Fruit fly (Drosophila melanogaster) whole organism, embryonic: ENCODE data around the gene Spc25.
A peak's percentile ranks its signal among the peaks of the same experiment; 100 is the strongest.

Source experiments
- ATbp ChIP-seq: fragments of 200-800 bp; sonication (Bioruptor generic); optimal IDR thresholded peaks from 2 replicates; lab custom pipeline; 2017; ENCODE audit warnings: missing biosample characterization, mild to moderate bottlenecking, missing genetic modification characterization, missing genetic modification reagents
- Atf3 ChIP-seq: fragments of 200-800 bp; sonication (Bioruptor generic); optimal IDR thresholded peaks from 3 replicates; lab custom pipeline; 2016; ENCODE audit warnings: missing biosample characterization, missing genetic modification characterization
- CG10462 ChIP-seq: fragments of 200-800 bp; sonication (Bioruptor generic); optimal IDR thresholded peaks from 2 replicates; lab custom pipeline; 2016; ENCODE audit warnings: missing biosample characterization, missing genetic modification characterization
- CG10979 ChIP-seq: fragments of 200-800 bp; sonication (Bioruptor generic); optimal IDR thresholded peaks from 2 replicates; lab custom pipeline; 2018; ENCODE audit warnings: missing biosample characterization, mild to moderate bottlenecking, missing genetic modification characterization, moderate library complexity
- CG11560 ChIP-seq: fragments of 200-800 bp; sonication (Bioruptor generic); IDR thresholded peaks from 3 replicates; pipeline ENCODE4 v1.3.6; 2022; ENCODE audit warnings: missing biosample characterization, missing genetic modification characterization
- CG12219 ChIP-seq: fragments of 200-800 bp; sonication (Bioruptor generic); optimal IDR thresholded peaks from 3 replicates; lab custom pipeline; 2018; ENCODE audit warnings: missing biosample characterization, mild to moderate bottlenecking, missing genetic modification characterization
- CG13287 ChIP-seq: fragments of 200-800 bp; sonication (Bioruptor generic); IDR thresholded peaks from 2 replicates; pipeline ENCODE4 v1.3.6; 2022; ENCODE audit warnings: missing biosample characterization, missing genetic modification characterization; ENCODE audit not compliant: partially characterized antibody
- CG13894 ChIP-seq: fragments of 200-800 bp; sonication (Bioruptor generic); optimal IDR thresholded peaks from 3 replicates; lab custom pipeline; 2018; ENCODE audit warnings: missing biosample characterization, mild to moderate bottlenecking, missing genetic modification characterization, moderate library complexity
- CG14667 ChIP-seq: fragments of 200-800 bp; sonication (Bioruptor generic); IDR thresholded peaks from 2 replicates; pipeline ENCODE4 v1.3.6; 2022; ENCODE audit warnings: missing biosample characterization, missing genetic modification characterization
- CG15601 ChIP-seq: fragments of 200-800 bp; sonication (Bioruptor generic); optimal IDR thresholded peaks from 3 replicates; lab custom pipeline; 2019; ENCODE audit warnings: missing biosample characterization, mild to moderate bottlenecking, missing genetic modification characterization, moderate library complexity
- CG17328 ChIP-seq: fragments of 200-800 bp; sonication (Bioruptor generic); IDR thresholded peaks from 2 replicates; pipeline ENCODE4 v1.3.6; 2022; ENCODE audit warnings: missing biosample characterization, missing genetic modification characterization
- CG17359 ChIP-seq: fragments of 200-800 bp; sonication (Bioruptor generic); optimal IDR thresholded peaks from 3 replicates; lab custom pipeline; 2018; ENCODE audit warnings: missing biosample characterization, mild to moderate bottlenecking, missing genetic modification characterization, moderate library complexity
- CG17802 ChIP-seq: fragments of 200-800 bp; sonication (Bioruptor generic); optimal IDR thresholded peaks from 2 replicates; lab custom pipeline; 2018; ENCODE audit warnings: missing biosample characterization, mild to moderate bottlenecking, missing genetic modification characterization, moderate library complexity
- CG18262 ChIP-seq: fragments of 200-800 bp; optimal IDR thresholded peaks from 3 replicates; lab custom pipeline; 2019; ENCODE audit warnings: missing biosample characterization, mild to moderate bottlenecking, missing genetic modification characterization, moderate library complexity
- CG2129 ChIP-seq: fragments of 200-800 bp; sonication (Bioruptor generic); IDR thresholded peaks from 2 replicates; pipeline ENCODE4 v1.3.6; 2022; ENCODE audit warnings: missing biosample characterization, missing genetic modification characterization; ENCODE audit not compliant: partially characterized antibody
- CG2678 ChIP-seq: fragments of 200-800 bp; sonication (Bioruptor generic); optimal IDR thresholded peaks from 3 replicates; lab custom pipeline; 2019; ENCODE audit warnings: missing biosample characterization, mild to moderate bottlenecking, missing genetic modification characterization, moderate library complexity
- CG31365 ChIP-seq: fragments of 200-800 bp; sonication (Bioruptor generic); optimal IDR thresholded peaks from 2 replicates; lab custom pipeline; 2018; ENCODE audit warnings: missing biosample characterization, mild to moderate bottlenecking, missing genetic modification characterization
- CG32772 ChIP-seq: fragments of 200-800 bp; sonication (Bioruptor generic); IDR thresholded peaks from 2 replicates; pipeline ENCODE4 v1.3.6; 2022; ENCODE audit warnings: missing biosample characterization, missing genetic modification characterization
- CG34224 ChIP-seq: fragments of 200-800 bp; sonication (Bioruptor generic); IDR thresholded peaks from 3 replicates; pipeline ENCODE4 v1.3.6; 2022; ENCODE audit warnings: missing biosample characterization, missing genetic modification characterization; ENCODE audit not compliant: partially characterized antibody
- CG3838 ChIP-seq: fragments of 200-800 bp; sonication (Bioruptor generic); optimal IDR thresholded peaks from 3 replicates; lab custom pipeline; 2016; ENCODE audit warnings: missing biosample characterization, missing genetic modification characterization
- CG42726 ChIP-seq: fragments of 200-800 bp; sonication (Bioruptor generic); IDR thresholded peaks from 2 replicates; pipeline ENCODE4 v1.3.6; 2022; ENCODE audit warnings: missing biosample characterization, missing genetic modification characterization; ENCODE audit not compliant: partially characterized antibody
- CG8290 ChIP-seq, 3 experiments: fragments of 200-800 bp; sonication (Bioruptor generic); optimal IDR thresholded peaks; 2 replicates each; lab custom pipeline; 2016 to 2019; ENCODE audit warnings: missing biosample characterization in 3 of 3, missing genetic modification characterization in 3 of 3, mild to moderate bottlenecking in 2 of 3, moderate library complexity in 1 of 3
- CG9797 ChIP-seq: fragments of 200-800 bp; sonication (Bioruptor generic); optimal IDR thresholded peaks from 3 replicates; lab custom pipeline; 2018; ENCODE audit warnings: missing biosample characterization, mild to moderate bottlenecking, missing genetic modification characterization
- CG9817 ChIP-seq: fragments of 200-800 bp; sonication (Bioruptor generic); optimal IDR thresholded peaks from 2 replicates; lab custom pipeline; 2018; ENCODE audit warnings: missing biosample characterization, mild to moderate bottlenecking, missing genetic modification characterization, moderate library complexity
- CG9876 ChIP-seq: fragments of 200-800 bp; sonication (Bioruptor generic); optimal IDR thresholded peaks from 2 replicates; lab custom pipeline; 2016; ENCODE audit warnings: missing biosample characterization, missing genetic modification characterization
- Camta ChIP-seq: fragments of 200-800 bp; sonication (Bioruptor generic); optimal IDR thresholded peaks from 2 replicates; lab custom pipeline; 2016; ENCODE audit warnings: missing biosample characterization, missing genetic modification characterization
- D ChIP-seq, 2 experiments: fragments of 200-800 bp in 1 of 2; fragments of >200 bp in 1 of 2; sonication (Bioruptor generic) in 1 of 2; optimal IDR thresholded peaks; 2 replicates in 1 of 2; 3 replicates in 1 of 2; lab custom pipeline; 2017; ENCODE audit warnings: mild to moderate bottlenecking in 1 of 2, missing biosample characterization in 1 of 2, missing genetic modification characterization in 1 of 2, missing genetic modification reagents in 1 of 2
- Dip3 ChIP-seq: fragments of 200-800 bp; sonication (Bioruptor generic); optimal IDR thresholded peaks from 3 replicates; lab custom pipeline; 2016; ENCODE audit warnings: missing biosample characterization, missing genetic modification characterization
- E2f2 ChIP-seq: fragments of 200-800 bp; sonication (Bioruptor generic); IDR thresholded peaks from 2 replicates; pipeline ENCODE4 v1.3.6; 2022; ENCODE audit warnings: missing biosample characterization, missing genetic modification characterization
- HLH3B ChIP-seq: fragments of 200-800 bp; sonication (Bioruptor generic); IDR thresholded peaks from 2 replicates; pipeline ENCODE4 v1.3.6; 2022; ENCODE audit warnings: missing biosample characterization, missing genetic modification characterization
- Hey ChIP-seq: fragments of 200-800 bp; sonication (Bioruptor generic); optimal IDR thresholded peaks from 3 replicates; lab custom pipeline; 2018; ENCODE audit warnings: missing biosample characterization, mild to moderate bottlenecking, missing genetic modification characterization
- Hr3 ChIP-seq: fragments of 200-800 bp; sonication (Bioruptor generic); optimal IDR thresholded peaks from 3 replicates; lab custom pipeline; 2016; ENCODE audit warnings: missing biosample characterization, missing genetic modification characterization
- Optix ChIP-seq: fragments of 200-800 bp; sonication (Bioruptor generic); IDR thresholded peaks from 3 replicates; pipeline ENCODE4 v1.3.6; 2022; ENCODE audit warnings: missing biosample characterization, missing genetic modification characterization
- Taf1 ChIP-seq: fragments of 200-800 bp; sonication (Bioruptor generic); IDR thresholded peaks from 2 replicates; pipeline ENCODE4 v1.3.6; 2022; ENCODE audit warnings: missing biosample characterization, missing genetic modification characterization
- abd-A ChIP-seq: fragments of 200-800 bp; sonication (Bioruptor generic); optimal IDR thresholded peaks from 3 replicates; lab custom pipeline; 2019; ENCODE audit warnings: missing biosample characterization, mild to moderate bottlenecking, missing genetic modification characterization, moderate library complexity
- dpn ChIP-seq, 2 experiments: fragments of 200-800 bp; sonication (Bioruptor generic); optimal IDR thresholded peaks; 3 replicates each; lab custom pipeline; 2016; ENCODE audit warnings: missing biosample characterization in 2 of 2, missing genetic modification characterization in 2 of 2
- en ChIP-seq: fragments of 200-800 bp; sonication (Bioruptor generic); optimal IDR thresholded peaks from 2 replicates; lab custom pipeline; 2016; ENCODE audit warnings: missing biosample characterization, missing genetic modification characterization
- gce ChIP-seq: fragments of 200-800 bp; sonication (Bioruptor generic); IDR thresholded peaks from 3 replicates; pipeline ENCODE4 v1.3.6; 2022; ENCODE audit warnings: missing biosample characterization, missing genetic modification characterization
- ham ChIP-seq: fragments of 200-800 bp; sonication (Bioruptor generic); IDR thresholded peaks from 2 replicates; pipeline ENCODE4 v1.3.6; 2022; ENCODE audit warnings: missing biosample characterization, missing genetic modification characterization
- her ChIP-seq: fragments of 200-800 bp; sonication (Bioruptor generic); optimal IDR thresholded peaks from 2 replicates; lab custom pipeline; 2016; ENCODE audit warnings: missing biosample characterization, missing genetic modification characterization
- hth ChIP-seq: fragments of >200 bp; optimal IDR thresholded peaks from 2 replicates; lab custom pipeline; 2017; ENCODE audit warnings: inconsistent platforms
- luna ChIP-seq: fragments of 200-800 bp; sonication (Bioruptor generic); optimal IDR thresholded peaks from 2 replicates; lab custom pipeline; 2016; ENCODE audit warnings: missing biosample characterization, missing genetic modification characterization
- pzg ChIP-seq: fragments of 200-800 bp; sonication (Bioruptor generic); optimal IDR thresholded peaks from 3 replicates; lab custom pipeline; 2018; ENCODE audit warnings: missing biosample characterization, mild to moderate bottlenecking, missing genetic modification characterization, moderate library complexity
- ro ChIP-seq: fragments of 200-800 bp; sonication (Bioruptor generic); IDR thresholded peaks from 2 replicates; pipeline ENCODE4 v1.3.6; 2022; ENCODE audit warnings: missing biosample characterization, missing genetic modification characterization
- slp2 ChIP-seq: fragments of 200-800 bp; sonication (Bioruptor generic); optimal IDR thresholded peaks from 2 replicates; lab custom pipeline; 2016; ENCODE audit warnings: missing biosample characterization, missing genetic modification characterization
- unpg ChIP-seq: fragments of 200-800 bp; sonication (Bioruptor generic); optimal IDR thresholded peaks from 3 replicates; lab custom pipeline; 2018; ENCODE audit warnings: missing biosample characterization, mild to moderate bottlenecking, missing genetic modification characterization, moderate library complexity

Gene Spc25

DNA sequence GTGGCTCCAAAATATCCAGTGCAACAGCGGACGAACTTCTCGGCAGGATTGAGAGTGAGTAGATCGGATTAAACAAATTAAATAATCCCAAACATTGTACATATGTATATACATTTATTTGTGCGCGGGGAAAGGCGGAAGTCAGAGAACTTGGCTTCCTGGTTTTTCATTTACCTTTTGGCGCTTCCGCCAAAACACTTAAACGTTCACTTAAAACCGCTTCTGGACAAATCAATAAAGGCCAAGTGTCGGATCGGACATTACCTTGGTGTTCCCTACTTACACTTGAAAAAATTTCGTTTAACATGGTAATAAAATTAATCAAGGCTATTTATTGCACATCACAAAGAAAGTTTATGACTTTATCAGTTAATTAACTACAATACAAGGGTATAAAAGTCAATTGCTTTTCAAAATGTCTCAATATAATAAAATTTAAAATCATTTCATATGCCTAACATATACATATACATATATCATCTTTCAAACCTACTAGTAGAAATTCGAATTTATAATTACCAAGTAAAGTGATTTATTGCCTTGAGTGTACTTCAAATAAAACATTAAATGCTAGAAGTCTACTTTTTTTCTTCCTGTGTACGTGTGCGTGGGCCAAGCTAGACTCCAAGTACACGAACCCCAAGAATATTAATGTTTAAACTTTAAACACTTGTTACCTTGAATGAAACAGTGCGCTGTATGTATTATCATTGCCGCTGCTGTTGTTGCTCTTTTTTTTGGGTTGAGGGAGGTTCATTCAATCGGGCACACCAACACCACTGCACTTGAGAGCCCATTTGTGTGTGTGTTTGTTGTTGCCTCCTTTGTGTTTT is 20.0 kb downstream of the Spc25 start (continued):
- TF ChIP-seq CG17328 (GFP tag; lab: Robert Waterston, UW) (peak; percentile 40; the same call in 1 of the 2 replicates), Optix (no peak), CG31365 (tag; lab: Kevin White, UChicago) (no peak), ro (GFP tag; lab: Robert Waterston, UW) (no peak), CG3838 (GFP tag; lab: Kevin White, UChicago) (peak; percentile 43), hth (lab: Kevin White, UChicago) (no peak), D (optimal IDR thresholded peaks at IDR 0.05; lab: Kevin White, UChicago) (no peak), D (GFP tag; optimal IDR thresholded peaks at IDR 0.05; lab: Kevin White, UChicago) (peak; percentile 54), slp2 (GFP tag; lab: Kevin White, UChicago) (no peak), ham (no peak), CG15601 (tag; lab: Kevin White, UChicago) (no peak), HLH3B (GFP tag; lab: Robert Waterston, UW) (peak; percentile 51), CG9817 (peak; percentile 27), CG42726 (GFP tag; lab: Robert Waterston, UW) (no peak), her (GFP tag; lab: Kevin White, UChicago) (no peak), CG10979 (peak; percentile 70), CG17802 (tag; lab: Kevin White, UChicago) (no peak), luna (GFP tag; lab: Kevin White, UChicago) (no peak), CG18262 (tag; lab: Kevin White, UChicago) (peak; percentile 77), CG32772 (peak; percentile 44; the same call in 1 of the 2 replicates), Taf1 (no peak), en (GFP tag; lab: Kevin White, UChicago) (no peak), CG12219 (peak; percentile 57), Dip3 (GFP tag; lab: Kevin White, UChicago) (no peak), CG2129 (GFP tag; lab: Robert Waterston, UW) (no peak), CG9797 (GFP tag; lab: Kevin White, UChicago) (no peak), CG8290 (GFP tag; optimal IDR thresholded peaks at IDR 0.05; lab: Kevin White, UChicago) (no peak), CG8290 (tag; optimal IDR thresholded peaks at IDR 0.05; lab: Kevin White, UChicago) (peak in 1 of 2 experiments; percentile 48), CG34224 (GFP tag; lab: Robert Waterston, UW) (no peak)

DNA sequence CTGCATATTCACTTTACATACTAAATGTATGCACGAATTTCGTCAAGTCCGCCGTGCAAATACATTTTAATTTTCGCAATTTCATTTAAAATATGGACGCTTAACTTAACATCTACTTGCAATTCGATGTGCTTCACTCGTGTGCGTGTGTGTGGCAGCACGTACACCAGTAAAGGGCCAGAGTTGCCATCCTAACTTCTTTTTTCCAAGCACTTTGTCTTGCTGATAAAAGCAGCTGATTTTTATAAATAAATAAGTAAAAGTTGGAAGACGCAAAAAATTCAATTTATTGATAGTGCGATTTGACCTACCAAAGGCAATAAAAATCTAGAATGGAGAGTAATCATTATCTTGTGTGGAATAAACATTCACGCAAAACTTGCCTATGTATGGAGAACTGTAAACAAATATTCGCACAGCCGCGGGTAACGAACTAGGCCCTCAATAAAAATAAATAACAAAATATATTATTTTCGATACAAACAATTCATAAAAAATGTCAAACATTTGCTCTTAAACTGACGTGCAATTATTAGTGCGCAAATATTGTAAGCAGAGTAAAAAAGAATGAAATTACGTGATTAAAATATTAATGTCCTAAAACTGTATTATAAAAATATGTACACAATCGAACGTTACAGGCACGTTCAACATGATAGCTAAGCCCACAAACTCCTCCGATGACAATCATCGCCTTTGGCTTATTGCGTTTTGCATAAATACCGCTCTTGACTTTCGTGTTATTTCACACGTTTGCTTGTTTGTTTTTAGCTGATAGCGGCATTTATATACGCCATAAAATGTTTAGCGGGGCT is 20.8 kb downstream of the Spc25 start:
- peak; percentile 70 for TF ChIP-seq unpg (GFP tag; lab: Kevin White, UChicago)
- no peak for TF ChIP-seq Atf3
- no peak for TF ChIP-seq Hey (tag; lab: Kevin White, UChicago)
- TF ChIP-seq Camta (GFP tag; lab: Kevin White, UChicago) = peak; percentile 35
- no peak for TF ChIP-seq pzg (GFP tag; lab: Kevin White, UChicago)
- TF ChIP-seq ATbp (GFP tag; lab: Kevin White, UChicago) = peak; percentile 46
- peak; percentile 15; the same call in 1 of the 2 replicates for TF ChIP-seq E2f2 (GFP tag; lab: Robert Waterston, UW)
- TF ChIP-seq dpn (GFP tag; optimal IDR thresholded peaks at IDR 0.05; lab: Kevin White, UChicago) = peak in 1 of 2 experiments; percentile 61
- no peak; the same call in 2 of the 3 replicates for TF ChIP-seq gce (GFP tag; lab: Robert Waterston, UW)
- peak; percentile 11; the same call in 1 of the 2 replicates for TF ChIP-seq CG13287 (GFP tag; lab: Robert Waterston, UW)
- no peak for TF ChIP-seq CG9876 (GFP tag; lab: Kevin White, UChicago)
- peak; percentile 65 for TF ChIP-seq CG17359 (tag; lab: Kevin White, UChicago)
- TF ChIP-seq CG11560 (tag; lab: Robert Waterston, UW) = 0 out of 3 replicates have a peak, but pooled peaks have one; percentile 33
- no peak for TF ChIP-seq abd-A (tag; lab: Kevin White, UChicago)
- TF ChIP-seq Hr3 = peak; percentile 3
- peak; percentile 18 for TF ChIP-seq CG10462 (GFP tag; lab: Kevin White, UChicago)
- peak; percentile 35; the same call in 1 of the 2 replicates for TF ChIP-seq CG14667 (GFP tag; lab: Robert Waterston, UW)
- peak; percentile 71 for TF ChIP-seq CG13894
- TF ChIP-seq CG2678 (tag; lab: Kevin White, UChicago) = peak; percentile 89
